Worm (Caenorhabditis elegans): ENCODE results near the gene ZK418.6.

DNA sequence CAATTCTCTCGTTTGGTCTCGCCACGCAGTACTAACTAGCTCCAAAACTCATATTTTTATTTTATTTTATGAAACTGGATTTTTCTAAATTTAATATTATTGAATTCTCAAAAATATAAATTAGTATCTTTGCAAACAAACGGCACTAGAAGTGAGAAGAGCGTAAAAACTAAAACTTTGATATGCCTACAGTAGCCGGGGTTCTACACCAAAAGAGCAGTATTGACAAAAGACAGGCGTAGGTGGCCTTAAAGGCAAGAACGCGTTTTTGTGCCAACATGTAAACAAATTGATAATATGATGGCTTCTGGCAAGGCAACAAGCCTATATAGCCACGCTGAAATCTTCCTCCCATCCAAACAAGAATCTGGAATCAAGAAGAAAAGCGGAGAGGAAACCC is 16.1 kb downstream of the ZK418.6 start, which contains the start of gene R01H2.1:
- TF ChIP-seq hmbx-1 (tag; optimal IDR thresholded peaks at IDR 0.05) (no peak), ets-7 (tag; optimal IDR thresholded peaks at IDR 0.05) (no peak), ceh-36 (tag; optimal IDR thresholded peaks at IDR 0.05) (no peak), ama-1 (optimal IDR thresholded peaks at IDR 0.05) (no peak), hmg-4 (GFP tag; optimal IDR thresholded peaks at IDR 0.05) (no peak), ceh-13 (GFP tag; optimal IDR thresholded peaks at IDR 0.05) (no peak), aly-1 (tag; optimal IDR thresholded peaks at IDR 0.05) (no peak), B0310.2 (tag; optimal IDR thresholded peaks at IDR 0.05) (no peak), hnd-1 (tag; optimal IDR thresholded peaks at IDR 0.05) (no peak), tbx-37 (GFP tag; conservative IDR thresholded peaks at IDR 0.05) (no peak)
